Worm (Caenorhabditis elegans): Measurements from ENCODE around the gene gipc-2.

The gipc-2 gene

ce11 chrIV:10027566-10027965, at the start of gene gipc-2:
Gene gipc-2 (minus strand): TSS chrIV:10027666.
- TF ChIP-seq unc-62 (GFP tag; optimal IDR thresholded peaks at IDR 0.05) = no peak

DNA sequence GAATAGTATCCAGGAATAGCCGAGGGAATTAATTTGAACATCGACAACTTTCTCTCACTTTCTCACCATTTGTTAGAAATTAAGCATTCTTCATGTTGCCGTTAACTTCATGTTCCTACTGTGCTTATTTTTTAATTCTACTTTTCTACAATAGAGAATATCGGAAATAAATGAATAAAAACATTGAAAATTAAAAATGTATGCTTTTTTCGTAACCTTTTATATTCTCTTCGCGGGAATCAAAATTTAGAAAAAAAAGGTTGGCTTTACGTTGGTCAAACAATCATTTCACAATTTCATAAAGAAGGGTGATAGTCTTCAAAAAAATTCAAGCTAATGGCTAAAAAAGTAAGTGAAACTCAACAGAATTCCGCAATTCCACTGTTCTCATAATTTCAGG, 48.4 kb upstream of the gipc-2 start, which contains the start of gene W01B6.5:
TSS of gene W01B6.5 (plus strand) at position 301 of the 400 bp plus-strand sequence.
- TF ChIP-seq unc-62 (GFP tag; optimal IDR thresholded peaks at IDR 0.05) = no peak

- TF ChIP-seq unc-62 (GFP tag; optimal IDR thresholded peaks at IDR 0.05) = no peak
These were observed 47.6 kb upstream of the gipc-2 start, which contains the start of the genes ttbk-4 and W01B6.4 for ce11 chrIV:10075034-10075510. Gene ttbk-4 (minus strand): TSS chrIV:10075134. Gene W01B6.4 (plus strand): TSS chrIV:10075460.

DNA sequence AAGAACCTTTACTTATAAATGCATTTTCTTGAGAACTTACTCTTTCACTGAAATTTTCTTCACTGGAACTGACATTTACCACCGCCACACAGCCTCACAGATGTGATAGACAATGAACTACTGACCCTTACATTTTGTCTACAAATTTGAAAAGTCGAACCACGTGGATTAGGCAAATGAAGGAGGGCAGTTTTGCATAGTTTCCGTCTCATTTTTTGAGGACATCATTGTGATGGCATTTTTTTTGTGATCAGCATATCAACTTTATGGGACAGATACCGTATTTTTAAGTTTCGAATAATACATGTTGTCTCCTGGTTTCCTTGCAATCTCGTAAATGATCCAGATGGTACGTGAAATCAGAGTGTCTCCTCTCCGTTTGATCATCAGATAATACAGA, 45.1 kb upstream of the gipc-2 start, which contains the start of gene W01B6.3:
TSS of gene W01B6.3 (minus strand) at position 101 of the 400 bp plus-strand sequence.
- TF ChIP-seq unc-62 (GFP tag; optimal IDR thresholded peaks at IDR 0.05) = no peak

DNA sequence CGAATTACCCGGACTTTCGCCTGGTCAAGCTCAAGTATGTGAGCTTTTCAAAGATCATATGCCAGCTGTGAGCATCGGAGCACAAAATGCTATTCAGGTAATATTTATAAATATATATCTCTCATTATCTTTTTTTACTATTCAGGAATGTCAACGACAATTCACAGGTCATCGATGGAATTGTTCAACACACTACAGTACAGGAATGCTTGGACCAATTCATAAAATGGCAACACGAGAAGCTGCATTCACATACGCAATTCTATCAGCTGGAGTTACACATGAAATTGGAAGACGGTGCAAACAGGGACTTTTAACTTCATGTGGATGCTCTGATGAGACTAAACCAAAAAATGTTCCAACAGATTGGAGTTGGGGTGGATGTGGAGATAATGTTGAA, 40.8 kb upstream of the gipc-2 start:
- TF ChIP-seq unc-62 (GFP tag; optimal IDR thresholded peaks at IDR 0.05) = no peak

ce11 chrIV:10067541-10067940, 40.1 kb upstream of the gipc-2 start, which contains the start of gene cwn-2:
Gene cwn-2 (plus strand): TSS chrIV:10067816.
- TF ChIP-seq unc-62 (GFP tag; optimal IDR thresholded peaks at IDR 0.05) = no peak

ce11 chrIV:10066456-10066855, 39.0 kb upstream of the gipc-2 start:
- TF ChIP-seq unc-62 (GFP tag; optimal IDR thresholded peaks at IDR 0.05) = no peak

ce11 chrIV:10065159-10065558, 37.7 kb upstream of the gipc-2 start:
- no peak for TF ChIP-seq unc-62 (GFP tag; optimal IDR thresholded peaks at IDR 0.05)

DNA sequence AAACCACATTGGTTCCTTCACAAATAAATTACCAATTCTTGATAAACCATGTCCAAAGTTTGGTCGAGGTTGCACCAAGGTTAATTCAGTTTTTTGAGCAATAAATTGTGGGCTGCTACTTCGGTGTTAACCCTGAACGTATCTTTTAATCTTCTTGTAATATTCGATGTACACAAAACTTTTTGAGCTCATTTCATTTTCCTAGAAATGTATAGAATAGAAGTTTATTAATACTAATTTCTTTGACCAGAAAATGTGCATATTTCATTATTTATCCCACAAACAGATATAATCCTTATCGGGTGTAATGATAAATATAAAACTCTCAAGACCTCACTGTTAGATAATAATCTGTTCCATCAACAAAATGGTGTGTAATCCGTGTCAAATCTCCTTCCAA, 36.5 kb upstream of the gipc-2 start:
- no peak for TF ChIP-seq unc-62 (GFP tag; optimal IDR thresholded peaks at IDR 0.05)

DNA sequence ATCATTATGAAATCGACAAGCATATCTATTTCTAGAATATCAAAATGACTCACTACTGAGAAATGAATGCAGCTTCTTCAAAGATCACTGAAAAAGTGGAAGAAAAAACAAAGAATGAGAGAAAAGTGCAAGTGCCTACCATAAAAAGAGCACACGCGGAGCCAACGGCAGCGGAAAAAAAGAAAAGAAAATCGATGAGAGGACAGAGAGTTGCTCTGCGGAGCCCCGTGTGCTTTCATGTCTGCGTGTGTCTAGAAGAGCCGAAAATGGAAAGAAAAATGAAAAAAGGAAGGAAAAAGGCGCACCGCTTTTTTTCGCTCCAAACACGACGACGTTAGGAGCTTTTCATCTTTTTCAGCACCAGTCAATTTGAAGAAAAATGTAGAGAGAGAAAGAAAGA, 35.3 kb upstream of the gipc-2 start, which contains the start of gene ipla-7:
TSS of gene ipla-7 (minus strand) at position 122 of the 400 bp plus-strand sequence.
- TF ChIP-seq unc-62 (GFP tag; optimal IDR thresholded peaks at IDR 0.05) = no peak

DNA sequence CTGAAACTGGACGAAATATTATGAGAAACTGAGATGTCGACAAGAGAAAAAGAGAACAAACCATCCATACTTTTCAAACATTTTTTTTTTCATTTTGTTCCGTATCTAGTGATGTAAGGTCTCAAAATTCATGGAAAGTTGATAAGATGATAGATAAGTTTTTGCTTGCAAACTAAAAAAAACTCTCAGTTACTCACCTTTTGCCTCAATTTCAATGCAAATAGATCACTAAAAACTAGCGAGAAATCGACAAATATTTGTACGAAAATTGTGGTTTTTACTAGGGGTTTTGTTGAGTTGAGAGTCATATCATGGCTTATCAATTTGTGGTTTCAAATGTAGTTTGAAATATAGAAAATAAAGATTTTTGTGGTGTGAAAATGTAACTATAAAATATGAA, 33.3 kb upstream of the gipc-2 start:
- TF ChIP-seq unc-62 (GFP tag; optimal IDR thresholded peaks at IDR 0.05) = no peak

ce11 chrIV:10059175-10059574, 31.7 kb upstream of the gipc-2 start:
- TF ChIP-seq unc-62 (GFP tag; optimal IDR thresholded peaks at IDR 0.05) = no peak

ce11 chrIV:10056138-10056537, 28.7 kb upstream of the gipc-2 start, which contains the start of gene T04B2.7:
Gene T04B2.7 (minus strand): TSS chrIV:10056238.
- TF ChIP-seq unc-62 (GFP tag; optimal IDR thresholded peaks at IDR 0.05) = no peak

DNA sequence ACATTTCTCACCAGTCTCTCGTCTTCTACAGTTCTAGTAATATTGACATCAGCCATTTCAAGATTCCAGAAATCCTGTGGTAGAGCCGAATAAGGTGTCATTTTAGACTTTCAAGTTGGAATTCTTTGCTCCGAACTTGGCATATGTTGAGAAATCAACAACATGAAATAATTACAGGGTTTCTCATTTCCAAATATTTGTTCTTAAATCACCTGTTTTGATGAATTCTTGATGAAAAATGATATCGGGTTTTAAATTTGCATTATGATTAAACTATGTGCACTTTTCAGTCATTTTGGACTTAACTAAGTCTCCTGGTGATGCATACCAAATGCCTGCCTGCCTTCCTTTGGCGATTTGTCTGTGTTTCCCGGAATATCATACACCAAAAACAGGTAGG, 26.1 kb upstream of the gipc-2 start, which contains the start of gene srv-12:
TSS of gene srv-12 (minus strand) at position 101 of the 400 bp plus-strand sequence.
- TF ChIP-seq unc-62 (GFP tag; optimal IDR thresholded peaks at IDR 0.05) = no peak

DNA sequence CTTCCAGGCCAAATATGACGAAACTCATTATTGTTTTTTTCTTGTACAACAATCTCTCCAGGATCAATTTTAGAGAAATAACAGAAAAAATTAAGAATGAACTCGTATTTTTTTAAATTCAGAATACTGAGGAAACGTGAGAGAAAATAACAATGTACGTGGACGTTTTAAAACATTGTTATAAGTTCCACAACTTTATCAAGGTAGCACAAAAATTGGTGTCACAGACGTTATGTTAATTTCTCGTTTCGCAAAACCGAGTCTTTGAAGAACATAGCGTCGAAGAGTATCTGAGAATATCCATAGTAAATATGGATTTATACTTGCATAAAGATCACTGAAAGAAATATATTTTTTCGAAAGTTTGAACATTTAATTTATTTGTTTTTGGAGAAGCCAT, 23.6 kb upstream of the gipc-2 start, which contains the start of gene T04B2.8:
TSS of gene T04B2.8 (minus strand) at position 101 of the 400 bp plus-strand sequence.
- TF ChIP-seq unc-62 (GFP tag; optimal IDR thresholded peaks at IDR 0.05) = no peak

DNA sequence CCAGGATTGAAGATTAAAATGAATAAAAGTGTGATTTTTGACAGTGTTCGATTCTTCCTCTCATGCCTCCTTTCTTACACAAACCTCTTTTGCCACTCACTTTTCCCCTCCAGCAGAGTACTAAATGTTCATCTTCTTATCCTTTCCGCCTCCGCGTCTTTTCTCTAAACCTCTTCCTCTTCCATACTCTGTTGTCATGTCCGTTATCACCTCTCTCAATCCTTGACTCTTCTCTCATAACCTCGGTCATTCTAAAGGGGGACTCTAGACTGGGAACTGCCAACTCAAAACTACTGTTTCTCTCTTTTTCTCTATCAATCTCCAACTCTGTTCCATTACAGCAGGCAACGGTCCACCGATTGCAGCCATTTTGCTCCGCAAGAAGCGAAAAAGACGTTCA, 20.8 kb upstream of the gipc-2 start:
- no peak for TF ChIP-seq unc-62 (GFP tag; optimal IDR thresholded peaks at IDR 0.05)

ce11 chrIV:10047108-10047507, 19.6 kb upstream of the gipc-2 start, which contains the start of gene T04B2.3:
Gene T04B2.3 (plus strand): TSS chrIV:10047408.
- no peak for TF ChIP-seq unc-62 (GFP tag; optimal IDR thresholded peaks at IDR 0.05)

All from whole organism, dauer.